Worm (Caenorhabditis elegans): ENCODE measurements around the gene oat-1.

Gene oat-1

DNA sequence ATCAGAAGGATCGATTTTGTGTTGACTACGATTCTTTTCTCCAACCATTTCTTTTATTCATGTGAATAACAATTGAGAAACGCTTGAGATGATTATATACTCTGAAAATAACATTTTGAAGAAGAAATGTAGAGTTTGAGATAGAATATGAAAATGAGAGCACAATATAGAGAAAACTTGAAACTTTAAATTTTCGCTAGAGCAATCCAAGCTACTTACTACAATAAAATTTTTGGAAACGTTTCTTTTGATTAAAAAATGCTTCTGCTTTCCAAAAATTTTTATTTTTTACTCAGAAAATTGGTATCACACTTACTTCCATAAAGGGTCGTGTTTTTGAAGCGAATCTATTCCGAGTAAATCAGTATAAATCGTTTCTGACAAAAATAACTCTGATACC is 51.4 kb downstream of the oat-1 start, which contains the start of gene M116.5:
Gene M116.5 (minus strand): TSS at position 101 of the 400 bp plus-strand sequence.
- TF ChIP-seq lin-39 (tag; optimal IDR thresholded peaks at IDR 0.05) (no peak), aly-2 (tag; optimal IDR thresholded peaks at IDR 0.05) (no peak), pqm-1 (tag; optimal IDR thresholded peaks at IDR 0.05) (no peak), elt-3 (tag; optimal IDR thresholded peaks at IDR 0.05) (no peak)

All from whole organism, L3 larva.